Worm (Caenorhabditis elegans) whole organism, late embryonic: ENCODE data around the gene T08G5.2.

Source experiments
- C38D4.7 ChIP-seq: fragments of 200-800 bp; sonication (Bioruptor generic); optimal IDR thresholded peaks from 2 replicates; lab custom pipeline; 2018; ENCODE audit warnings: mild to moderate bottlenecking, missing genetic modification characterization, moderate library complexity, missing compliant biosample characterization
- K09A11.1 ChIP-seq: sonication (generic microtip); optimal IDR thresholded peaks from 2 replicates; lab custom pipeline; 2017; ENCODE audit warnings: antibody characterized with exemption, mild to moderate bottlenecking, missing genetic modification characterization, missing compliant biosample characterization; ENCODE audit not compliant: insufficient read depth
- ahr-1 ChIP-seq: sonication (generic microtip); optimal IDR thresholded peaks from 2 replicates; lab custom pipeline; 2016; ENCODE audit warnings: missing genetic modification characterization, missing compliant biosample characterization
- ama-1 ChIP-seq: fragments of 150-350 bp; optimal IDR thresholded peaks from 2 replicates; lab custom pipeline; 2014
- ceh-14 ChIP-seq: sonication (generic microtip); optimal IDR thresholded peaks from 2 replicates; lab custom pipeline; 2016; ENCODE audit warnings: missing genotype, missing genetic modification characterization, missing compliant biosample characterization
- ceh-18 ChIP-seq: sonication (generic microtip); optimal IDR thresholded peaks from 2 replicates; lab custom pipeline; 2016; ENCODE audit warnings: missing genetic modification characterization, missing compliant biosample characterization
- ceh-2 ChIP-seq: sonication (generic microtip); optimal IDR thresholded peaks from 2 replicates; lab custom pipeline; 2016; ENCODE audit warnings: missing genotype, missing genetic modification characterization, missing compliant biosample characterization
- ceh-24 ChIP-seq: sonication (generic microtip); optimal IDR thresholded peaks from 2 replicates; lab custom pipeline; 2016; ENCODE audit warnings: mild to moderate bottlenecking, missing genetic modification characterization, missing compliant biosample characterization
- ceh-30 ChIP-seq: fragments of 150-350 bp; optimal IDR thresholded peaks from 2 replicates; lab custom pipeline; 2014; ENCODE audit warnings: missing biosample characterization, missing genetic modification characterization
- ceh-31 ChIP-seq: sonication (generic microtip); optimal IDR thresholded peaks from 2 replicates; lab custom pipeline; 2016; ENCODE audit warnings: missing genetic modification characterization, missing compliant biosample characterization
- ceh-34 ChIP-seq: sonication (generic microtip); optimal IDR thresholded peaks from 2 replicates; lab custom pipeline; 2016; ENCODE audit warnings: mild to moderate bottlenecking, missing genetic modification characterization, missing compliant biosample characterization
- ceh-48 ChIP-seq: sonication (generic microtip); optimal IDR thresholded peaks from 2 replicates; lab custom pipeline; 2016; ENCODE audit warnings: missing genetic modification characterization, inconsistent platforms, missing compliant biosample characterization
- ceh-9 ChIP-seq: sonication (generic microtip); optimal IDR thresholded peaks from 2 replicates; lab custom pipeline; 2016; ENCODE audit warnings: mild to moderate bottlenecking, missing genetic modification characterization, inconsistent platforms, missing compliant biosample characterization
- dmd-4 ChIP-seq: sonication (generic microtip); optimal IDR thresholded peaks from 2 replicates; lab custom pipeline; 2016; ENCODE audit warnings: borderline replicate concordance, missing genetic modification characterization, missing compliant biosample characterization
- fax-1 ChIP-seq: sonication (generic microtip); optimal IDR thresholded peaks from 2 replicates; lab custom pipeline; 2016; ENCODE audit warnings: missing genotype, missing genetic modification characterization, missing compliant biosample characterization
- fkh-10 ChIP-seq: fragments of 150-350 bp; optimal IDR thresholded peaks from 2 replicates; lab custom pipeline; 2014; ENCODE audit warnings: missing biosample characterization, missing genetic modification reagents, missing genetic modification characterization
- hlh-30 ChIP-seq: sonication (generic microtip); optimal IDR thresholded peaks from 2 replicates; lab custom pipeline; 2017; ENCODE audit warnings: antibody characterized with exemption, missing genetic modification characterization, missing compliant biosample characterization; ENCODE audit not compliant: insufficient read depth
- hlh-6 ChIP-seq: sonication (generic microtip); optimal IDR thresholded peaks from 2 replicates; lab custom pipeline; 2016; ENCODE audit warnings: missing genotype, missing genetic modification characterization, missing compliant biosample characterization
- lim-6 ChIP-seq: sonication (generic microtip); optimal IDR thresholded peaks from 2 replicates; lab custom pipeline; 2016; ENCODE audit warnings: missing genetic modification characterization, missing compliant biosample characterization
- madf-2 ChIP-seq: sonication (generic microtip); optimal IDR thresholded peaks from 2 replicates; lab custom pipeline; 2017; ENCODE audit warnings: missing genetic modification characterization, missing compliant biosample characterization
- mec-3 ChIP-seq: sonication (generic microtip); optimal IDR thresholded peaks from 2 replicates; lab custom pipeline; 2016; ENCODE audit warnings: borderline replicate concordance, missing genetic modification characterization, missing compliant biosample characterization
- nfya-1 ChIP-seq: sonication (generic microtip); optimal IDR thresholded peaks from 2 replicates; lab custom pipeline; 2017; ENCODE audit warnings: missing genetic modification characterization, mild to moderate bottlenecking, missing compliant biosample characterization, antibody characterized with exemption, moderate library complexity
- nhr-11 ChIP-seq: fragments of 150-350 bp; optimal IDR thresholded peaks from 2 replicates; lab custom pipeline; 2014; ENCODE audit warnings: missing biosample characterization, missing genetic modification characterization
- odd-2 ChIP-seq: sonication (generic microtip); optimal IDR thresholded peaks from 2 replicates; lab custom pipeline; 2017; ENCODE audit warnings: antibody characterized with exemption, mild to moderate bottlenecking, missing genetic modification characterization, missing compliant biosample characterization
- pag-3 ChIP-seq: sonication (generic microtip); optimal IDR thresholded peaks from 2 replicates; lab custom pipeline; 2016; ENCODE audit warnings: missing compliant biosample characterization, missing genetic modification characterization, borderline replicate concordance
- pha-4 ChIP-seq: fragments of 150-350 bp; optimal IDR thresholded peaks from 2 replicates; lab custom pipeline; 2018; ENCODE audit warnings: missing biosample characterization, missing genetic modification reagents, missing genetic modification characterization
- ref-2 ChIP-seq: sonication (generic microtip); optimal IDR thresholded peaks from 2 replicates; lab custom pipeline; 2016; ENCODE audit warnings: missing genetic modification characterization, missing compliant biosample characterization
- rnt-1 ChIP-seq: sonication (generic microtip); optimal IDR thresholded peaks from 2 replicates; lab custom pipeline; 2016; ENCODE audit warnings: missing genetic modification characterization, missing compliant biosample characterization
- sdc-2 ChIP-seq: sonication (generic microtip); optimal IDR thresholded peaks from 2 replicates; lab custom pipeline; 2016; ENCODE audit warnings: missing genotype, missing genetic modification characterization, missing compliant biosample characterization
- sox-2 ChIP-seq: fragments of 200-800 bp; sonication (Bioruptor generic); IDR thresholded peaks from 2 replicates; pipeline ENCODE4 v1.3.6; 2022; ENCODE audit warnings: missing genetic modification reagents, missing genetic modification characterization, missing compliant biosample characterization
- sox-4 ChIP-seq: sonication (generic microtip); optimal IDR thresholded peaks from 2 replicates; lab custom pipeline; 2017; ENCODE audit warnings: mild to moderate bottlenecking, missing genetic modification characterization, inconsistent platforms, missing compliant biosample characterization
- syd-9 ChIP-seq: sonication (generic microtip); optimal IDR thresholded peaks from 2 replicates; lab custom pipeline; 2016; ENCODE audit warnings: mild to moderate bottlenecking, missing genetic modification characterization, moderate library complexity, missing compliant biosample characterization
- tbx-2 ChIP-seq: sonication (generic microtip); optimal IDR thresholded peaks from 2 replicates; lab custom pipeline; 2016; ENCODE audit warnings: missing genetic modification characterization, missing compliant biosample characterization
- ttx-3 ChIP-seq: sonication (generic microtip); optimal IDR thresholded peaks from 2 replicates; lab custom pipeline; 2016; ENCODE audit warnings: missing genetic modification reagents, missing genetic modification characterization, missing compliant biosample characterization
- unc-42 ChIP-seq: sonication (generic microtip); optimal IDR thresholded peaks from 2 replicates; lab custom pipeline; 2016; ENCODE audit warnings: missing genotype, missing genetic modification characterization, missing compliant biosample characterization
- unc-55 ChIP-seq: sonication (generic microtip); optimal IDR thresholded peaks from 2 replicates; lab custom pipeline; 2017; ENCODE audit warnings: missing biosample characterization, missing genetic modification reagents, missing genetic modification characterization
- unc-86 ChIP-seq: sonication (generic microtip); optimal IDR thresholded peaks from 2 replicates; lab custom pipeline; 2016; ENCODE audit warnings: missing genetic modification characterization, missing compliant biosample characterization
- zip-5 ChIP-seq: sonication (generic microtip); optimal IDR thresholded peaks from 2 replicates; lab custom pipeline; 2016; ENCODE audit warnings: missing genetic modification characterization, missing compliant biosample characterization

T08G5.2 gene

ce11 chrV:14014395-14014794, 11.7 kb downstream of the T08G5.2 start, which contains the start of gene end-3:
Gene end-3, plus strand, starts transcription at chrV:14014695.
- TF ChIP-seq fax-1 (tag; lab: Kevin White, UChicago) (no peak), tbx-2 (tag; lab: Kevin White, UChicago) (no peak), unc-86 (no peak), ceh-14 (tag; lab: Kevin White, UChicago) (no peak), rnt-1 (tag; lab: Kevin White, UChicago) (no peak), ceh-24 (tag; lab: Kevin White, UChicago) (no peak), C38D4.7 (GFP tag; lab: Kevin White, UChicago) (no peak), ceh-2 (no peak), odd-2 (tag; lab: Kevin White, UChicago) (no peak), ama-1 (lab: Kevin White, UChicago) (no peak), ceh-30 (tag; lab: Kevin White, UChicago) (no peak), pag-3 (tag; lab: Kevin White, UChicago) (no peak)

ce11 chrV:14013638-14014037, 12.5 kb downstream of the T08G5.2 start:
- no peak for TF ChIP-seq sox-2 (GFP tag; lab: Robert Waterston, UW)
- no peak for TF ChIP-seq madf-2 (tag; lab: Kevin White, UChicago)
- TF ChIP-seq dmd-4 (tag; lab: Kevin White, UChicago): no peak
- TF ChIP-seq sdc-2 (tag; lab: Kevin White, UChicago): no peak
- no peak for TF ChIP-seq fkh-10

- TF ChIP-seq dmd-4 (tag; lab: Kevin White, UChicago): no peak
- TF ChIP-seq hlh-30: peak; percentile 85
- peak; percentile 36 for TF ChIP-seq unc-42 (tag; lab: Kevin White, UChicago)
- TF ChIP-seq mec-3: no peak
- TF ChIP-seq ceh-48 (tag; lab: Kevin White, UChicago): peak; percentile 10
- TF ChIP-seq nfya-1 (tag; lab: Kevin White, UChicago): peak; percentile 32
- peak; percentile 26 for TF ChIP-seq ceh-30 (tag; lab: Kevin White, UChicago)
- TF ChIP-seq ceh-31 (tag; lab: Kevin White, UChicago): peak; percentile 60
- TF ChIP-seq tbx-2 (tag; lab: Kevin White, UChicago): peak; percentile 52
- TF ChIP-seq unc-55: peak; percentile 50
- TF ChIP-seq hlh-6 (tag; lab: Kevin White, UChicago): no peak
- TF ChIP-seq, all 69 proteins: peak for 8
Measured at ce11 chrV:14012002-14012554, 14.0 kb downstream of the T08G5.2 start, which contains the start of the genes ddx-17 and aip-1. Gene ddx-17, minus strand, starts transcription at chrV:14012052. Gene aip-1, plus strand, starts transcription at chrV:14012333.

ce11 chrV:14011427-14011826, 14.7 kb downstream of the T08G5.2 start:
- TF ChIP-seq odd-2 (tag; lab: Kevin White, UChicago) (no peak), K09A11.1 (no peak), ttx-3 (no peak), ceh-9 (tag; lab: Kevin White, UChicago) (no peak), ceh-30 (tag; lab: Kevin White, UChicago) (no peak), unc-42 (tag; lab: Kevin White, UChicago) (no peak), ceh-18 (tag; lab: Kevin White, UChicago) (no peak), madf-2 (tag; lab: Kevin White, UChicago) (no peak), zip-5 (tag; lab: Kevin White, UChicago) (no peak), pha-4 (tag; lab: Kevin White, UChicago) (no peak), ceh-34 (tag; lab: Kevin White, UChicago) (no peak), syd-9 (tag; lab: Kevin White, UChicago) (no peak), lim-6 (tag; lab: Kevin White, UChicago) (no peak), nhr-11 (tag; lab: Kevin White, UChicago) (no peak), unc-55 (no peak), ahr-1 (tag; lab: Kevin White, UChicago) (no peak), ref-2 (tag; lab: Kevin White, UChicago) (no peak), sox-4 (no peak)
